Worm (Caenorhabditis elegans): ENCODE data around the gene F15D4.4.

- TF ChIP-seq lir-3 (tag; optimal IDR thresholded peaks at IDR 0.05; ENCODE audit: poor library complexity), result no peak
- TF ChIP-seq blmp-1 (tag; optimal IDR thresholded peaks at IDR 0.05), result no peak
- no peak for TF ChIP-seq pag-3 (tag; optimal IDR thresholded peaks at IDR 0.05; ENCODE audit: borderline replicate concordance, insufficient read depth)
- TF ChIP-seq zag-1 (tag; optimal IDR thresholded peaks at IDR 0.05), result no peak
- no peak for TF ChIP-seq unc-86 (tag; optimal IDR thresholded peaks at IDR 0.05)
- no peak for TF ChIP-seq grh-1 (GFP tag; IDR thresholded peaks at IDR 0.05)
- TF ChIP-seq nhr-76 (tag; optimal IDR thresholded peaks at IDR 0.05), result no peak
- no peak for TF ChIP-seq nhr-19 (GFP tag; conservative IDR thresholded peaks at IDR 0.05)
- no peak for TF ChIP-seq nhr-77 (tag; optimal IDR thresholded peaks at IDR 0.05)
- TF ChIP-seq dsc-1 (tag; optimal IDR thresholded peaks at IDR 0.05), result no peak
- no peak for TF ChIP-seq hlh-17 (GFP tag; optimal IDR thresholded peaks at IDR 0.05; ENCODE audit: borderline replicate concordance)
These were observed 12.4 kb upstream of the F15D4.4 start for ce11 chrII:13255291-13255690.
